Worm (Caenorhabditis elegans) whole organism, mixed stage, embryonic: ENCODE measurements around the gene raga-1.

Experiments used
- ces-1 ChIP-seq: fragments of 150-350 bp; optimal IDR thresholded peaks from 2 replicates; lab custom pipeline; 2014; ENCODE audit warnings: missing biosample characterization, missing genetic modification reagents, missing genetic modification characterization
- mep-1 ChIP-seq: fragments of 150-350 bp; optimal IDR thresholded peaks from 2 replicates; lab custom pipeline; 2017; ENCODE audit warnings: missing biosample characterization, missing genetic modification reagents, missing genetic modification characterization, inconsistent platforms
- nhr-237 ChIP-seq: fragments of 150-350 bp; optimal IDR thresholded peaks from 2 replicates; lab custom pipeline; 2014; ENCODE audit warnings: missing biosample characterization, missing genetic modification characterization
- unc-120 ChIP-seq: sonication (generic microtip); optimal IDR thresholded peaks from 2 replicates; lab custom pipeline; 2017; ENCODE audit warnings: missing genetic modification characterization, missing compliant biosample characterization; ENCODE audit not compliant: poor library complexity, severe bottlenecking
- ztf-11 ChIP-seq: fragments of 150-350 bp; optimal IDR thresholded peaks from 2 replicates; lab custom pipeline; 2014; ENCODE audit warnings: missing biosample characterization, missing genetic modification characterization

DNA sequence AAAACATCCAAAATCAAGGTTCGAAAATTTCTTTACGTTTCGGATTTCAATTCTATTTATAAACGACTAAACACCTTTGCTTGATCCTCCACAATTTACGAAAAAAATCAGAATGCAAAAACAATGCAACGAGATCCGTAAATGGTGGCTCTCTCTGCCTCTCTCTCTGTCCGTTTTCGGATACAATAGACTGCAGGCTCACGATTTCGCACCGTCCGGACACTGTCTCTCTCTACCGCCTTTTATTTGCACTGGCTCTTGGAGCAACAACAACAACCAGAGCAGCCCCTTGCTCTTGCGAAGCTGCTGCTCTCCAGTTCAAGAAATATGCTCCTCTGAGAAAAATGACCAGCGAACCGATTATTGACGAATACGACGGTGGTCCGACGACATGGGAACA is 11.1 kb downstream of the raga-1 start, which contains the start of gene T24F1.7:
- TF ChIP-seq unc-120 (tag; lab: Kevin White, UChicago) (no peak), nhr-237 (tag; lab: Kevin White, UChicago) (no peak), ztf-11 (tag; lab: Kevin White, UChicago) (no peak), mep-1 (tag; lab: Kevin White, UChicago) (no peak), ces-1 (no peak)
